Worm (Caenorhabditis elegans) whole organism, L3 larva: ENCODE measurements around the gene clh-1.

ENCODE experiments used
- ceh-16 ChIP-seq: sonication (generic microtip); optimal IDR thresholded peaks from 2 replicates; lab custom pipeline; 2017; ENCODE audit warnings: missing biosample characterization, missing genetic modification characterization
- ceh-82 ChIP-seq: fragments of 150-350 bp; optimal IDR thresholded peaks from 2 replicates; lab custom pipeline; 2014; ENCODE audit warnings: missing biosample characterization, missing genetic modification characterization
- unc-62 ChIP-seq: fragments of 150-350 bp; sonication (generic microtip); optimal IDR thresholded peaks from 4 replicates; lab custom pipeline; 2014; ENCODE audit warnings: missing biosample characterization, missing genetic modification reagents, missing genetic modification characterization
- ztf-4 ChIP-seq: fragments of 150-350 bp; optimal IDR thresholded peaks from 2 replicates; lab custom pipeline; 2014; ENCODE audit warnings: missing biosample characterization, missing genetic modification characterization

DNA sequence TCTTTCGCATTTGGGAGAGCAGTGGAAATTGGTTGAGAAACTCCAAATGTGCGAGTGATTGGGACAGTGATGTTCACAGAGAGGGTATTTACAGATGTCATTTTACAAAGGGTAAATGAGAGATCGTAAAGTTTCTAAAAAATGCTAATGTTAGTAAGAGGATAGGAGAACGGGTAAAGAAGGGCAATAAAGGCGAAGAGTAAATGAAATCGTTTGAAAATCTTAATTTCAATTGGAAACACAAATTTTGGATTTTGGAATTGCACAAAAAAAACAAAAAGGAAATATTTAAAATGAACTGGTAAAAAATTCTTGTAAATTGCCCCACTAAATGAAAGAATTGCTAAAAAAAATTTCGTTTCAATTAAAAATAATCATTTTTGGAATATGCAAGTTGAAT is 39.8 kb downstream of the clh-1 start, which contains the start of gene pap-3:
- TF ChIP-seq ceh-82 (tag; lab: Kevin White, UChicago) (no peak), ceh-16 (no peak), ztf-4 (tag; lab: Kevin White, UChicago) (no peak), unc-62 (GFP tag; lab: Kevin White, UChicago) (no peak)
